Fruit fly (Drosophila melanogaster): Measurements from ENCODE around the gene CG31221.

Gene CG31221

dm6 chr3R:19465286-19465685 is 52.8 kb downstream of the CG31221 start (continued):
- TF ChIP-seq gcm (GFP tag; optimal IDR thresholded peaks at IDR 0.05) (peak; percentile 74), kah (GFP tag; optimal IDR thresholded peaks at IDR 0.05) (peak; percentile 80), Dref (GFP tag; IDR thresholded peaks at IDR 0.05) (no peak), CG8944 (GFP tag; optimal IDR thresholded peaks at IDR 0.05) (no peak), Ets97D (GFP tag; optimal IDR thresholded peaks at IDR 0.05) (no peak), CG11247 (GFP tag; IDR thresholded peaks at IDR 0.05) (no peak), CG1647 (GFP tag; optimal IDR thresholded peaks at IDR 0.05) (peak; percentile 7), aop (GFP tag; IDR thresholded peaks at IDR 0.05) (no peak), TFAM (GFP tag; optimal IDR thresholded peaks at IDR 0.05) (peak; percentile 18), Kr (GFP tag; optimal IDR thresholded peaks at IDR 0.05) (no peak), Mad (GFP tag; optimal IDR thresholded peaks at IDR 0.05) (no peak), vvl (GFP tag; IDR thresholded peaks at IDR 0.05) (peak; percentile 84), sima (GFP tag; optimal IDR thresholded peaks at IDR 0.05) (no peak), Ravus (GFP tag; IDR thresholded peaks at IDR 0.05) (no peak), CG1792 (GFP tag; optimal IDR thresholded peaks at IDR 0.05) (no peak), CG17361 (GFP tag; IDR thresholded peaks at IDR 0.05) (peak; percentile 92), Antp (GFP tag; optimal IDR thresholded peaks at IDR 0.05) (peak; percentile 15), CG9727 (GFP tag; optimal IDR thresholded peaks at IDR 0.05) (peak; percentile 71), ash1 (GFP tag; optimal IDR thresholded peaks at IDR 0.05) (no peak), CG9215 (GFP tag; IDR thresholded peaks at IDR 0.05) (no peak), Dp (GFP tag; optimal IDR thresholded peaks at IDR 0.05) (no peak), bigmax (GFP tag; optimal IDR thresholded peaks at IDR 0.05) (no peak), tna (GFP tag; IDR thresholded peaks at IDR 0.05; ENCODE audit: partially characterized antibody) (no peak), pita (GFP tag; optimal IDR thresholded peaks at IDR 0.05) (no peak), Dip3 (GFP tag; optimal IDR thresholded peaks at IDR 0.05) (no peak), nom (GFP tag; optimal IDR thresholded peaks at IDR 0.05) (no peak), CG4404 (GFP tag; IDR thresholded peaks at IDR 0.05) (peak; percentile 66), mam (GFP tag; optimal IDR thresholded peaks at IDR 0.05) (no peak), btn (GFP tag; optimal IDR thresholded peaks at IDR 0.05) (no peak), CG11696 (GFP tag; IDR thresholded peaks at IDR 0.05) (no peak), CG14667 (GFP tag; IDR thresholded peaks at IDR 0.05) (peak; percentile 40; the same call in 1 of the 2 replicates), row (GFP tag; IDR thresholded peaks at IDR 0.05) (peak; percentile 76), CG1529 (GFP tag; optimal IDR thresholded peaks at IDR 0.05) (peak; percentile 55), CG5953 (GFP tag; IDR thresholded peaks at IDR 0.05) (peak; percentile 15; the same call in 1 of the 2 replicates), Jarid2 (GFP tag; optimal IDR thresholded peaks at IDR 0.05) (peak; percentile 20), CG12219 (GFP tag; optimal IDR thresholded peaks at IDR 0.05) (peak; percentile 32), CG6854 (GFP tag; optimal IDR thresholded peaks at IDR 0.05) (no peak), Aef1 (GFP tag; IDR thresholded peaks at IDR 0.05) (no peak), CG14965 (GFP tag; optimal IDR thresholded peaks at IDR 0.05; ENCODE audit: borderline replicate concordance) (no peak), CG3065 (GFP tag; optimal IDR thresholded peaks at IDR 0.05) (peak; percentile 35), kay (GFP tag; optimal IDR thresholded peaks at IDR 0.05) (no peak), gcm2 (GFP tag; optimal IDR thresholded peaks at IDR 0.05) (no peak), Meics (GFP tag; optimal IDR thresholded peaks at IDR 0.05) (peak; percentile 33), Ets65A (GFP tag) (peak; percentile 89), sim (GFP tag; IDR thresholded peaks at IDR 0.05) (peak; percentile 48; the same call in 1 of the 2 replicates), schlank (tag; optimal IDR thresholded peaks at IDR 0.05) (no peak), CTCF (GFP tag; optimal IDR thresholded peaks at IDR 0.05) (peak; percentile 8), sna (GFP tag; IDR thresholded peaks at IDR 0.05; ENCODE audit: partially characterized antibody) (no peak), Hmr (GFP tag; optimal IDR thresholded peaks at IDR 0.05) (no peak), croc (GFP tag; conservative IDR thresholded peaks at IDR 0.05) (peak; percentile 83), dpn (GFP tag; optimal IDR thresholded peaks at IDR 0.05) (peak; percentile 28 to 62), Lpt (GFP tag; optimal IDR thresholded peaks at IDR 0.05) (no peak), ind (GFP tag; optimal IDR thresholded peaks at IDR 0.05) (peak; percentile 47)

Measured in whole organism, embryonic.